Worm (Caenorhabditis elegans) whole organism, L4 larva: ENCODE data around the gene F26F12.2.
A peak's percentile ranks its signal among the peaks of the same experiment; 100 is the strongest.

ENCODE experiments used
- aly-2 ChIP-seq: sonication (generic microtip); optimal IDR thresholded peaks from 2 replicates; lab custom pipeline; 2018; ENCODE audit warnings: missing biosample characterization, missing genetic modification characterization
- ceh-28 ChIP-seq: fragments of 150-350 bp; optimal IDR thresholded peaks from 2 replicates; lab custom pipeline; 2014; ENCODE audit warnings: missing biosample characterization, missing genetic modification reagents, missing genetic modification characterization
- ces-1 ChIP-seq: fragments of 150-350 bp; sonication (generic microtip); optimal IDR thresholded peaks from 4 replicates; lab custom pipeline; 2014; ENCODE audit warnings: missing biosample characterization, missing genetic modification reagents, missing genetic modification characterization
- dmd-6 ChIP-seq: fragments of 200-800 bp; sonication (Bioruptor generic); IDR thresholded peaks from 2 replicates; pipeline ENCODE4 v1.3.6; 2022; ENCODE audit warnings: missing genetic modification reagents, missing genetic modification characterization, missing compliant biosample characterization
- jun-1 ChIP-seq: fragments of 150-350 bp; optimal IDR thresholded peaks from 2 replicates; lab custom pipeline; 2014; ENCODE audit warnings: missing biosample characterization, missing genetic modification reagents, missing genetic modification characterization
- nhr-76 ChIP-seq: fragments of 150-350 bp; optimal IDR thresholded peaks from 2 replicates; lab custom pipeline; 2014; ENCODE audit warnings: missing biosample characterization, missing genetic modification characterization
- pqm-1 ChIP-seq: sonication (generic microtip); optimal IDR thresholded peaks from 2 replicates; lab custom pipeline; 2017; ENCODE audit warnings: missing biosample characterization, missing genetic modification characterization
- skn-1 ChIP-seq: fragments of 150-350 bp; optimal IDR thresholded peaks from 2 replicates; lab custom pipeline; 2014; ENCODE audit warnings: missing biosample characterization, missing genetic modification characterization
- snpc-4 ChIP-seq: fragments of 150-350 bp; optimal IDR thresholded peaks from 2 replicates; lab custom pipeline; 2014; ENCODE audit warnings: missing biosample characterization, missing genetic modification characterization
- unc-130 ChIP-seq: sonication (generic microtip); optimal IDR thresholded peaks from 2 replicates; lab custom pipeline; 2016; ENCODE audit warnings: missing genetic modification reagents, missing genetic modification characterization, missing compliant biosample characterization
- zip-2 ChIP-seq: fragments of 150-350 bp; optimal IDR thresholded peaks from 2 replicates; lab custom pipeline; 2014; ENCODE audit warnings: missing biosample characterization, missing genetic modification characterization
- ztf-11 ChIP-seq: fragments of 150-350 bp; optimal IDR thresholded peaks from 2 replicates; lab custom pipeline; 2014; ENCODE audit warnings: missing biosample characterization, missing genetic modification characterization

DNA sequence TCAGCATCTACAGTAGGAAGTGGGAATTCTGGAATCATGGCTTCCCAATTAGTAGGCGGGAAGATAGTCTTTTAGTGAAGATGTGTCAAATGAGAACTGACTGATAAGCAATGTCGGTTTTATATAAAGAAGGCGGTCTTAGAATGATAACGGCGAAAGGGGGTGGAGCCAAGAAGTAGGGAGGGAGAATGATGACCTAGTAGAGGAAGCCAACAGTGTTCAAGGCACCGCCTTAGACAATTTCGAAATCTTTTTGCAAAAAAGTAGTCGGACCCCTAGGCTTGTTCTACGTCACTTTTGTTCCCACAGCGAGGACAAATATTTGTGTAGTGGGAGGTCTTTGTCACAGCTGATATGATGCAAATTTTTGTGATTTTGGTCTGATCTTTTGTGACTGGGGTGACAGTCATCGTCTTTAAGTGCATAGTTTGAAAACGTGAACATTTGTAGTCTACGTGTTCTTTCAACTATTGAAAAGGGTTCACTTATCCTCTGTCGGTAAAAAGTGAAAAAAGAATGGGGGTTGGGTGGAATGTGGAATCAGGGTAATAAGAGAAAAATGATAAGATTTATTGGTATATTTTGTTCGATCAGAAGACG lies 25.3 kb downstream of the F26F12.2 start, which contains the start of gene ZC250.4:
- TF ChIP-seq snpc-4: no peak
- no peak for TF ChIP-seq ceh-28 (tag; lab: Kevin White, UChicago)
- TF ChIP-seq ztf-11: no peak
- no peak for TF ChIP-seq nhr-76 (tag; lab: Kevin White, UChicago)
- no peak for TF ChIP-seq zip-2
- no peak for TF ChIP-seq pqm-1 (tag; lab: Kevin White, UChicago)
- no peak for TF ChIP-seq jun-1 (tag; lab: Kevin White, UChicago)
- no peak for TF ChIP-seq aly-2 (tag; lab: Kevin White, UChicago)
- no peak for TF ChIP-seq unc-130 (GFP tag; lab: Kevin White, UChicago)
- TF ChIP-seq dmd-6 (GFP tag; lab: Robert Waterston, UW): peak; percentile 54; the same call in 1 of the 2 replicates
- no peak for TF ChIP-seq ces-1 (GFP tag; lab: Kevin White, UChicago)
- no peak for TF ChIP-seq skn-1 (tag; lab: Kevin White, UChicago)
